Worm (Caenorhabditis elegans): Measurements from ENCODE around the gene F31D5.6.

F31D5.6 gene

ce11 chrII:4230816-4231435 lies 21.4 kb downstream of the F31D5.6 start, which contains the start of gene C16A11.10 (continued):
- TF ChIP-seq fkh-8 (tag; optimal IDR thresholded peaks at IDR 0.05): no peak

DNA sequence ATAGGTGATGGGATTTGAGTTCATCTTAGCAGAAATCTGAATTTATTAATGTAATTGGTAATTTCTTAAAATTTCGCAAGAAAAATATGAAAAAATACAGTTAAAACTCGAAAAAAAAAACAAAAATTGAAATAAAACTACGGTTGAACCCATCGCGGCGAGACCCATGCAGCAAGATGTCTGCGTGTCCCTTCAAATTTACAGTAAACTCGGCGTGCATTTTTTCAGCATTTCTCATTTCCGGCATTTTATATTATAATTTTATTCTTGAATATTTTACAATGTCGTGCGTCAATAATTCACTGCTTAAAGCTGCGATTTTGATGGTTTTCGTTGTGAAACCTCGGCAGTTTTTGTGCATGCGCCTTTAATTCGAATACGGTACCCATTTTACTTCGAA lies 26.5 kb downstream of the F31D5.6 start, which contains the start of gene fbxc-43:
Gene fbxc-43, minus strand, starts transcription at position 38 of the 400 bp plus-strand sequence.
- TF ChIP-seq snu-23 (GFP tag; optimal IDR thresholded peaks at IDR 0.05): no peak
- no peak for TF ChIP-seq unc-62 (GFP tag; optimal IDR thresholded peaks at IDR 0.05)
- TF ChIP-seq aly-2 (tag; optimal IDR thresholded peaks at IDR 0.05): no peak
- TF ChIP-seq sptf-1 (tag; optimal IDR thresholded peaks at IDR 0.05): no peak
- TF ChIP-seq dpl-1 (GFP tag; optimal IDR thresholded peaks at IDR 0.05): no peak
- no peak for TF ChIP-seq unc-98 (GFP tag; IDR thresholded peaks at IDR 0.05)
- no peak for TF ChIP-seq lin-35 (GFP tag; optimal IDR thresholded peaks at IDR 0.05)
- no peak for TF ChIP-seq fkh-4 (tag; optimal IDR thresholded peaks at IDR 0.05; ENCODE audit: borderline replicate concordance)
- no peak for TF ChIP-seq swsn-7 (tag; optimal IDR thresholded peaks at IDR 0.05)
- no peak for TF ChIP-seq nhr-90 (tag; optimal IDR thresholded peaks at IDR 0.05; ENCODE audit: poor library complexity)
- TF ChIP-seq elt-3 (tag; optimal IDR thresholded peaks at IDR 0.05): no peak
- TF ChIP-seq tlp-1 (tag; optimal IDR thresholded peaks at IDR 0.05): no peak
- TF ChIP-seq ceh-8 (GFP tag; optimal IDR thresholded peaks at IDR 0.05): no peak
- TF ChIP-seq skn-1 (tag; optimal IDR thresholded peaks at IDR 0.05): no peak
- TF ChIP-seq efl-3 (GFP tag; optimal IDR thresholded peaks at IDR 0.05): no peak
- TF ChIP-seq efl-1 (optimal IDR thresholded peaks at IDR 0.05): no peak
- TF ChIP-seq efl-1 (GFP tag; optimal IDR thresholded peaks at IDR 0.05 in 1 of 2): no peak

ce11 chrII:4237701-4238214 lies 28.3 kb downstream of the F31D5.6 start, which contains the start of the genes fbxc-44 and C16A11.2:
Gene fbxc-44 (minus strand): TSS chrII:4237751.
Gene C16A11.2 (plus strand): TSS chrII:4238203.
- TF ChIP-seq fos-1 (tag; optimal IDR thresholded peaks at IDR 0.05) (no peak), egl-27 (tag; optimal IDR thresholded peaks at IDR 0.05) (no peak), xbp-1 (tag; optimal IDR thresholded peaks at IDR 0.05) (peak; percentile 43), isw-1 (GFP tag; IDR thresholded peaks at IDR 0.05) (no peak), unc-98 (GFP tag; IDR thresholded peaks at IDR 0.05) (no peak), nhr-90 (tag; optimal IDR thresholded peaks at IDR 0.05; ENCODE audit: poor library complexity) (peak; percentile 46), efl-1 (optimal IDR thresholded peaks at IDR 0.05) (peak; percentile 31 to 59), efl-1 (GFP tag; optimal IDR thresholded peaks at IDR 0.05 in 1 of 2) (peak; percentile 20 to 94), snpc-4 (tag; optimal IDR thresholded peaks at IDR 0.05) (peak; percentile 41), F16B12.6 (tag; optimal IDR thresholded peaks at IDR 0.05) (peak; percentile 32), snu-23 (GFP tag; optimal IDR thresholded peaks at IDR 0.05) (peak; percentile 56), sup-37 (GFP tag; optimal IDR thresholded peaks at IDR 0.05) (no peak), lin-35 (GFP tag; optimal IDR thresholded peaks at IDR 0.05) (peak in 1 of 2 experiments; percentile 39), hlh-4 (tag; optimal IDR thresholded peaks at IDR 0.05) (no peak), C04F5.9 (tag; optimal IDR thresholded peaks at IDR 0.05) (no peak), ets-5 (GFP tag; IDR thresholded peaks at IDR 0.05) (no peak), sox-4 (tag; optimal IDR thresholded peaks at IDR 0.05) (no peak), hpl-2 (GFP tag; optimal IDR thresholded peaks at IDR 0.05) (no peak), mep-1 (tag; optimal IDR thresholded peaks at IDR 0.05) (peak; percentile 18), swsn-7 (tag; optimal IDR thresholded peaks at IDR 0.05) (peak; percentile 51), nhr-12 (tag; optimal IDR thresholded peaks at IDR 0.05) (no peak), tbx-2 (tag; optimal IDR thresholded peaks at IDR 0.05) (peak; percentile 33), mdl-1 (tag; optimal IDR thresholded peaks at IDR 0.05) (no peak), dpl-1 (GFP tag; optimal IDR thresholded peaks at IDR 0.05) (peak; percentile 9 to 25 (median 18)), ztf-11 (tag; optimal IDR thresholded peaks at IDR 0.05) (peak in 1 of 2 experiments; percentile 24), nhr-20 (tag; optimal IDR thresholded peaks at IDR 0.05) (peak; percentile 34), lsy-2 (tag; optimal IDR thresholded peaks at IDR 0.05) (peak; percentile 51 to 54), ceh-82 (tag; optimal IDR thresholded peaks at IDR 0.05) (peak in 2 of 3 experiments; percentile 11 to 13), elt-2 (tag; optimal IDR thresholded peaks at IDR 0.05) (peak; percentile 69), mab-9 (GFP tag; IDR thresholded peaks at IDR 0.05) (no peak), skn-1 (tag; optimal IDR thresholded peaks at IDR 0.05) (peak; percentile 31), sptf-1 (tag; optimal IDR thresholded peaks at IDR 0.05) (no peak), zag-1 (tag; optimal IDR thresholded peaks at IDR 0.05) (no peak), egl-13 (tag; optimal IDR thresholded peaks at IDR 0.05) (peak; percentile 30), C16A3.4 (tag; optimal IDR thresholded peaks at IDR 0.05) (peak; percentile 33), unc-130 (tag; optimal IDR thresholded peaks at IDR 0.05) (peak; percentile 55)
